Fruit fly (Drosophila melanogaster) whole organism, embryonic: ENCODE results near the gene Eno.

Experiments used
- Atf6 ChIP-seq: fragments of 200-800 bp; sonication (Bioruptor generic); IDR thresholded peaks from 2 replicates; pipeline ENCODE4 v1.3.6; 2022; ENCODE audit warnings: missing biosample characterization, missing genetic modification characterization
- Blimp-1 ChIP-seq: fragments of 200-800 bp; sonication (Bioruptor generic); optimal IDR thresholded peaks from 3 replicates; lab custom pipeline; 2018; ENCODE audit warnings: missing biosample characterization, missing genetic modification characterization, mild to moderate bottlenecking, moderate library complexity, missing genetic modification reagents
- CG12236 ChIP-seq: fragments of 200-800 bp; sonication (Bioruptor generic); optimal IDR thresholded peaks from 2 replicates; lab custom pipeline; 2016; ENCODE audit warnings: missing biosample characterization, missing genetic modification characterization
- CG5245 ChIP-seq: fragments of 200-800 bp; sonication (Bioruptor generic); optimal IDR thresholded peaks from 3 replicates; lab custom pipeline; 2016; ENCODE audit warnings: missing biosample characterization, missing genetic modification characterization
- HmgD ChIP-seq: fragments of 200-800 bp; sonication (Bioruptor generic); optimal IDR thresholded peaks from 3 replicates; lab custom pipeline; 2016; ENCODE audit warnings: missing biosample characterization, missing genetic modification characterization
- cas ChIP-seq: fragments of 200-800 bp; sonication (Bioruptor generic); IDR thresholded peaks from 2 replicates; pipeline ENCODE4 v1.3.6; 2022; ENCODE audit warnings: missing biosample characterization, missing genetic modification characterization
- grau ChIP-seq: fragments of 200-800 bp; optimal IDR thresholded peaks from 3 replicates; lab custom pipeline; 2019; ENCODE audit warnings: missing biosample characterization, mild to moderate bottlenecking, missing genetic modification characterization, moderate library complexity
- hb ChIP-seq: fragments of 200-800 bp; sonication (Bioruptor generic); IDR thresholded peaks from 3 replicates; pipeline ENCODE4 v1.3.6; 2022; ENCODE audit warnings: missing biosample characterization, missing genetic modification characterization; ENCODE audit not compliant: partially characterized antibody
- mirr ChIP-seq: fragments of 200-800 bp; sonication (Bioruptor generic); optimal IDR thresholded peaks from 3 replicates; lab custom pipeline; 2018; ENCODE audit warnings: missing biosample characterization, mild to moderate bottlenecking, missing genetic modification characterization
- sima ChIP-seq: fragments of 200-800 bp; sonication (Bioruptor generic); optimal IDR thresholded peaks from 2 replicates; lab custom pipeline; 2016; ENCODE audit warnings: missing biosample characterization, missing genetic modification characterization
- ssp ChIP-seq: fragments of 200-800 bp; sonication (Bioruptor generic); IDR thresholded peaks from 2 replicates; pipeline ENCODE4 v1.3.6; 2022; ENCODE audit warnings: missing biosample characterization, missing genetic modification characterization
- vfl ChIP-seq: fragments of 200-800 bp; sonication (Bioruptor generic); optimal IDR thresholded peaks from 2 replicates; lab custom pipeline; 2016; ENCODE audit warnings: missing biosample characterization, missing genetic modification characterization

dm6 chr2L:1724592-1724940 is 4.9 kb downstream of the Eno start:
- no peak for TF ChIP-seq HmgD (GFP tag; lab: Kevin White, UChicago)
- no peak for TF ChIP-seq cas (GFP tag; lab: Robert Waterston, UW)
- no peak for TF ChIP-seq grau (tag; lab: Kevin White, UChicago)
- no peak for TF ChIP-seq Atf6 (GFP tag; lab: Robert Waterston, UW)
- TF ChIP-seq CG12236 (GFP tag; lab: Kevin White, UChicago): no peak
- no peak for TF ChIP-seq Blimp-1
- no peak for TF ChIP-seq hb
- TF ChIP-seq sima (GFP tag; lab: Kevin White, UChicago): no peak
- no peak for TF ChIP-seq ssp (GFP tag; lab: Robert Waterston, UW)
- TF ChIP-seq vfl (GFP tag; lab: Kevin White, UChicago): no peak
- TF ChIP-seq mirr (GFP tag; lab: Kevin White, UChicago): no peak
- TF ChIP-seq CG5245 (GFP tag; lab: Kevin White, UChicago): no peak
